Worm (Caenorhabditis elegans) whole organism, early embryonic: ENCODE results near the gene Y73B6BL.27.

Source experiments
- F13C5.2 ChIP-seq: sonication (generic microtip); optimal IDR thresholded peaks from 2 replicates; lab custom pipeline; 2017; ENCODE audit warnings: mild to moderate bottlenecking, missing genetic modification characterization, inconsistent platforms, missing compliant biosample characterization
- aly-1 ChIP-seq: sonication (generic microtip); optimal IDR thresholded peaks from 2 replicates; lab custom pipeline; 2016; ENCODE audit warnings: missing genetic modification characterization, missing compliant biosample characterization
- ama-1 ChIP-seq: fragments of 150-350 bp; optimal IDR thresholded peaks from 2 replicates; lab custom pipeline; 2014
- ceh-36 ChIP-seq: sonication (generic microtip); optimal IDR thresholded peaks from 2 replicates; lab custom pipeline; 2016; ENCODE audit warnings: missing genetic modification characterization, inconsistent platforms, missing compliant biosample characterization
- ets-7 ChIP-seq: sonication (generic microtip); optimal IDR thresholded peaks from 2 replicates; lab custom pipeline; 2016; ENCODE audit warnings: missing genotype, missing genetic modification characterization, missing compliant biosample characterization
- flt-1 ChIP-seq: fragments of 200-800 bp; sonication (Bioruptor generic); IDR thresholded peaks from 2 replicates; pipeline ENCODE4 v1.3.6; 2022; ENCODE audit warnings: missing genetic modification characterization, missing compliant biosample characterization
- hmbx-1 ChIP-seq: sonication (generic microtip); optimal IDR thresholded peaks from 2 replicates; lab custom pipeline; 2016; ENCODE audit warnings: mild to moderate bottlenecking, missing genetic modification characterization, missing compliant biosample characterization
- hmg-4 ChIP-seq: fragments of 200-800 bp; sonication (Bioruptor generic); optimal IDR thresholded peaks from 2 replicates; lab custom pipeline; 2018; ENCODE audit warnings: mild to moderate bottlenecking, missing genetic modification characterization, missing compliant biosample characterization
- pes-1 ChIP-seq: fragments of 200-800 bp; sonication (Bioruptor generic); IDR thresholded peaks from 2 replicates; pipeline ENCODE4 v1.3.6; 2022; ENCODE audit warnings: missing genetic modification reagents, missing genetic modification characterization, missing compliant biosample characterization
- sea-1 ChIP-seq: fragments of 200-800 bp; sonication (Bioruptor generic); conservative IDR thresholded peaks from 2 replicates; pipeline ENCODE4 v1.3.6; 2022; ENCODE audit warnings: missing genetic modification characterization, missing compliant biosample characterization
- tbx-37 ChIP-seq: fragments of 200-800 bp; sonication (Bioruptor generic); conservative IDR thresholded peaks from 2 replicates; pipeline ENCODE4 v1.3.6; 2022; ENCODE audit warnings: missing genetic modification reagents, missing genetic modification characterization, missing compliant biosample characterization
- tra-4 ChIP-seq: sonication (generic microtip); optimal IDR thresholded peaks from 2 replicates; lab custom pipeline; 2017; ENCODE audit warnings: missing genetic modification characterization, missing compliant biosample characterization

- TF ChIP-seq tbx-37 (no peak), flt-1 (GFP tag; lab: Robert Waterston, UW) (no peak), hmbx-1 (tag; lab: Kevin White, UChicago) (no peak), pes-1 (no peak), aly-1 (tag; lab: Kevin White, UChicago) (no peak), ama-1 (lab: Kevin White, UChicago) (no peak), F13C5.2 (tag; lab: Kevin White, UChicago) (no peak), ceh-36 (tag; lab: Kevin White, UChicago) (no peak), hmg-4 (GFP tag; lab: Kevin White, UChicago) (no peak), sea-1 (no peak), ets-7 (tag; lab: Kevin White, UChicago) (no peak), tra-4 (no peak)
These were observed 29.7 kb upstream of the Y73B6BL.27 start for ce11 chrIV:6502725-6503124.
